Worm (Caenorhabditis elegans): ENCODE data around the gene C50B6.1.

C50B6.1 gene

ce11 chrV:13300492-13300891 lies 8.2 kb upstream of the C50B6.1 start:
- TF ChIP-seq nhr-2 (tag; optimal IDR thresholded peaks at IDR 0.05) (no peak), ceh-39 (tag; optimal IDR thresholded peaks at IDR 0.05) (no peak), unc-120 (tag; optimal IDR thresholded peaks at IDR 0.05; ENCODE audit: poor library complexity, severe bottlenecking) (no peak), nhr-12 (tag; optimal IDR thresholded peaks at IDR 0.05) (no peak), hlh-1 (tag; optimal IDR thresholded peaks at IDR 0.05) (no peak), ceh-43 (GFP tag; optimal IDR thresholded peaks at IDR 0.05) (no peak), unc-39 (tag; optimal IDR thresholded peaks at IDR 0.05) (no peak), nhr-76 (tag; optimal IDR thresholded peaks at IDR 0.05) (no peak), sptf-1 (tag; optimal IDR thresholded peaks at IDR 0.05) (no peak), lin-32 (GFP tag; optimal IDR thresholded peaks at IDR 0.05) (no peak), snpc-4 (tag; optimal IDR thresholded peaks at IDR 0.05) (no peak), elt-1 (tag; optimal IDR thresholded peaks at IDR 0.05; ENCODE audit: borderline replicate concordance, insufficient read depth) (no peak), mls-2 (tag; optimal IDR thresholded peaks at IDR 0.05) (no peak), ham-2 (GFP tag; optimal IDR thresholded peaks at IDR 0.05) (no peak), sem-2 (GFP tag; optimal IDR thresholded peaks at IDR 0.05) (no peak), flh-1 (GFP tag; optimal IDR thresholded peaks at IDR 0.05) (no peak), drap-1 (GFP tag; optimal IDR thresholded peaks at IDR 0.05) (no peak), ceh-83 (GFP tag; optimal IDR thresholded peaks at IDR 0.05) (no peak), bed-3 (GFP tag; optimal IDR thresholded peaks at IDR 0.05) (no peak), tbx-8 (GFP tag; optimal IDR thresholded peaks at IDR 0.05) (no peak)

ce11 chrV:13301443-13301842 lies 7.3 kb upstream of the C50B6.1 start, which contains the start of gene ceh-79:
ceh-79 (plus strand) TSS chrV:13301833.
- no peak for TF ChIP-seq ceh-43 (GFP tag; optimal IDR thresholded peaks at IDR 0.05)
- no peak for TF ChIP-seq flh-1 (GFP tag; optimal IDR thresholded peaks at IDR 0.05)
- TF ChIP-seq mls-2 (tag; optimal IDR thresholded peaks at IDR 0.05), result no peak
- no peak for TF ChIP-seq ztf-11 (tag; optimal IDR thresholded peaks at IDR 0.05)
- TF ChIP-seq nhr-2 (tag; optimal IDR thresholded peaks at IDR 0.05), result no peak
- TF ChIP-seq mab-5 (tag; optimal IDR thresholded peaks at IDR 0.05), result no peak
- no peak for TF ChIP-seq ces-1 (GFP tag; optimal IDR thresholded peaks at IDR 0.05)
- TF ChIP-seq drap-1 (GFP tag; optimal IDR thresholded peaks at IDR 0.05), result no peak

- no peak for TF ChIP-seq lin-13 (tag; optimal IDR thresholded peaks at IDR 0.05)
- TF ChIP-seq pha-4 (tag; optimal IDR thresholded peaks at IDR 0.05), result no peak
- no peak for TF ChIP-seq nhr-28 (tag; optimal IDR thresholded peaks at IDR 0.05)
- TF ChIP-seq ceh-83 (GFP tag; optimal IDR thresholded peaks at IDR 0.05), result no peak
- no peak for TF ChIP-seq lsy-2 (tag; optimal IDR thresholded peaks at IDR 0.05)
- no peak for TF ChIP-seq ham-2 (GFP tag; optimal IDR thresholded peaks at IDR 0.05)
- TF ChIP-seq drap-1 (GFP tag; optimal IDR thresholded peaks at IDR 0.05), result no peak
These were observed 4.0 kb upstream of the C50B6.1 start, which contains the start of gene C26E1.2 for ce11 chrV:13304663-13305188. C26E1.2 (plus strand) TSS chrV:13305138.

- TF ChIP-seq ham-2 (GFP tag; optimal IDR thresholded peaks at IDR 0.05) (no peak), sptf-1 (tag; optimal IDR thresholded peaks at IDR 0.05) (no peak), ceh-43 (GFP tag; optimal IDR thresholded peaks at IDR 0.05) (no peak), lin-13 (tag; optimal IDR thresholded peaks at IDR 0.05) (no peak), flh-1 (GFP tag; optimal IDR thresholded peaks at IDR 0.05) (no peak), sem-2 (GFP tag; optimal IDR thresholded peaks at IDR 0.05) (no peak), lin-32 (GFP tag; optimal IDR thresholded peaks at IDR 0.05) (no peak), zip-8 (tag; optimal IDR thresholded peaks at IDR 0.05) (no peak), pha-4 (tag; optimal IDR thresholded peaks at IDR 0.05) (no peak), nhr-28 (tag; optimal IDR thresholded peaks at IDR 0.05) (no peak), bed-3 (GFP tag; optimal IDR thresholded peaks at IDR 0.05) (no peak), nhr-2 (tag; optimal IDR thresholded peaks at IDR 0.05) (no peak), elt-3 (tag; optimal IDR thresholded peaks at IDR 0.05) (no peak), ces-1 (GFP tag; optimal IDR thresholded peaks at IDR 0.05) (no peak), elt-1 (tag; optimal IDR thresholded peaks at IDR 0.05; ENCODE audit: borderline replicate concordance, insufficient read depth) (no peak), drap-1 (GFP tag; optimal IDR thresholded peaks at IDR 0.05) (no peak), unc-62 (GFP tag; optimal IDR thresholded peaks at IDR 0.05) (no peak), blmp-1 (tag; optimal IDR thresholded peaks at IDR 0.05) (no peak), tbx-8 (GFP tag; optimal IDR thresholded peaks at IDR 0.05) (no peak), unc-120 (tag; optimal IDR thresholded peaks at IDR 0.05; ENCODE audit: poor library complexity, severe bottlenecking) (no peak)
These were observed 1.1 kb downstream of the C50B6.1 start for ce11 chrV:13309806-13310205.

ce11 chrV:13312210-13312676 lies 3.5 kb downstream of the C50B6.1 start, which contains the start of gene nasp-2:
nasp-2 (minus strand) TSS chrV:13312260.
- TF ChIP-seq bed-3 (GFP tag; optimal IDR thresholded peaks at IDR 0.05), result no peak
- TF ChIP-seq M03D4.4 (tag; optimal IDR thresholded peaks at IDR 0.05), result no peak

Data from whole organism, mixed stage, embryonic.